Worm (Caenorhabditis elegans) whole organism, L4 larva: ENCODE measurements around the gene cey-4.

Source experiments
- F49E8.2 ChIP-seq: sonication (generic microtip); optimal IDR thresholded peaks from 2 replicates; lab custom pipeline; 2016; ENCODE audit warnings: missing compliant biosample characterization, mild to moderate bottlenecking, missing genetic modification characterization, borderline replicate concordance
- aha-1 ChIP-seq: fragments of 150-350 bp; peaks from one replicate; lab custom pipeline; 2014; ENCODE audit warnings: missing biosample characterization, missing genetic modification characterization
- fkh-10 ChIP-seq: fragments of 150-350 bp; optimal IDR thresholded peaks from 2 replicates; lab custom pipeline; 2014; ENCODE audit warnings: missing biosample characterization, missing genetic modification reagents, missing genetic modification characterization
- nhr-77 ChIP-seq: fragments of 150-350 bp; optimal IDR thresholded peaks from 2 replicates; lab custom pipeline; 2014; ENCODE audit warnings: missing biosample characterization, missing genetic modification characterization
- unc-62 ChIP-seq, 3 experiments: fragments of 150-350 bp in 1 of 3; sonication (generic microtip); optimal IDR thresholded peaks in 2 of 3; peaks in 1 of 3; 1 replicate in 1 of 3; 2 replicates in 2 of 3; lab custom pipeline; 2014 to 2017; ENCODE audit warnings: missing biosample characterization in 3 of 3, missing genetic modification characterization in 3 of 3, missing genetic modification reagents in 3 of 3, missing genotype in 1 of 3
- zag-1 ChIP-seq: fragments of 150-350 bp; optimal IDR thresholded peaks from 2 replicates; lab custom pipeline; 2014; ENCODE audit warnings: missing biosample characterization, missing genetic modification characterization
- ztf-11 ChIP-seq: fragments of 150-350 bp; optimal IDR thresholded peaks from 2 replicates; lab custom pipeline; 2014; ENCODE audit warnings: missing biosample characterization, missing genetic modification characterization

ce11 chrIII:10905112-10905511 is 36.6 kb upstream of the cey-4 start:
- TF ChIP-seq aha-1 (tag; lab: Kevin White, UChicago) (peak; percentile 100), zag-1 (tag; lab: Kevin White, UChicago) (no peak), F49E8.2 (tag; lab: Kevin White, UChicago) (no peak), unc-62 (GFP tag; optimal IDR thresholded peaks at IDR 0.05 in 1 of 2; lab: Kevin White, UChicago) (peak in 1 of 2 experiments; percentile 30), unc-62 (tag; optimal IDR thresholded peaks at IDR 0.05; lab: Kevin White, UChicago) (no peak), nhr-77 (tag; lab: Kevin White, UChicago) (no peak), fkh-10 (GFP tag; lab: Kevin White, UChicago) (no peak), ztf-11 (tag; lab: Kevin White, UChicago) (no peak)
